Fruit fly (Drosophila melanogaster) whole organism, embryonic: ENCODE measurements around the gene aop.
A peak's percentile ranks its signal among the peaks of the same experiment; 100 is the strongest.

Experiments used
- Adf1 ChIP-seq: fragments of 200-800 bp; sonication (Bioruptor generic); IDR thresholded peaks from 2 replicates; pipeline ENCODE4 v1.3.6; 2022; ENCODE audit warnings: missing biosample characterization, missing genetic modification characterization
- Bgb ChIP-seq: fragments of 200-800 bp; sonication (Bioruptor generic); IDR thresholded peaks from 2 replicates; pipeline ENCODE4 v1.3.6; 2022; ENCODE audit warnings: missing biosample characterization, missing genetic modification characterization; ENCODE audit not compliant: partially characterized antibody
- CG10366 ChIP-seq: fragments of 200-800 bp; sonication (Bioruptor generic); IDR thresholded peaks from 2 replicates; pipeline ENCODE4 v1.3.6; 2022; ENCODE audit warnings: missing biosample characterization, missing genetic modification characterization
- CG10565 ChIP-seq: fragments of 200-800 bp; sonication (Bioruptor generic); optimal IDR thresholded peaks from 3 replicates; lab custom pipeline; 2016; ENCODE audit warnings: missing biosample characterization, mild to moderate bottlenecking, missing genetic modification characterization
- CG11696 ChIP-seq: fragments of 200-800 bp; sonication (Bioruptor generic); IDR thresholded peaks from 2 replicates; pipeline ENCODE4 v1.3.6; 2022; ENCODE audit warnings: missing biosample characterization, missing genetic modification characterization
- CG12104 ChIP-seq: fragments of 200-800 bp; sonication (Bioruptor generic); optimal IDR thresholded peaks from 3 replicates; lab custom pipeline; 2016; ENCODE audit warnings: missing biosample characterization, missing genetic modification characterization
- CG12744 ChIP-seq: fragments of 200-800 bp; sonication (Bioruptor generic); optimal IDR thresholded peaks from 2 replicates; lab custom pipeline; 2016; ENCODE audit warnings: missing biosample characterization, missing genetic modification characterization
- CG12769 ChIP-seq: fragments of 200-800 bp; sonication (Bioruptor generic); optimal IDR thresholded peaks from 2 replicates; lab custom pipeline; 2019; ENCODE audit warnings: missing biosample characterization, mild to moderate bottlenecking, missing genetic modification characterization, moderate library complexity
- CG13894 ChIP-seq: fragments of 200-800 bp; sonication (Bioruptor generic); optimal IDR thresholded peaks from 3 replicates; lab custom pipeline; 2018; ENCODE audit warnings: missing biosample characterization, mild to moderate bottlenecking, missing genetic modification characterization, moderate library complexity
- CG17186 ChIP-seq: fragments of 200-800 bp; sonication (Bioruptor generic); optimal IDR thresholded peaks from 3 replicates; lab custom pipeline; 2017; ENCODE audit warnings: missing biosample characterization, missing genetic modification reagents, missing genetic modification characterization
- CG17385 ChIP-seq: fragments of 200-800 bp; sonication (Bioruptor generic); optimal IDR thresholded peaks from 3 replicates; lab custom pipeline; 2018; ENCODE audit warnings: missing biosample characterization, mild to moderate bottlenecking, missing genetic modification characterization
- CG17829 ChIP-seq: fragments of 200-800 bp; optimal IDR thresholded peaks from 2 replicates; lab custom pipeline; 2019; ENCODE audit warnings: missing biosample characterization, mild to moderate bottlenecking, missing genetic modification characterization, moderate library complexity
- CG18764 ChIP-seq: fragments of 200-800 bp; sonication (Bioruptor generic); optimal IDR thresholded peaks from 3 replicates; lab custom pipeline; 2016; ENCODE audit warnings: missing biosample characterization, missing genetic modification characterization
- CG2678 ChIP-seq: fragments of 200-800 bp; sonication (Bioruptor generic); optimal IDR thresholded peaks from 3 replicates; lab custom pipeline; 2019; ENCODE audit warnings: missing biosample characterization, mild to moderate bottlenecking, missing genetic modification characterization, moderate library complexity
- CG4282 ChIP-seq: fragments of 200-800 bp; sonication (Bioruptor generic); optimal IDR thresholded peaks from 2 replicates; lab custom pipeline; 2016; ENCODE audit warnings: missing biosample characterization, missing genetic modification characterization
- CG4404 ChIP-seq: fragments of 200-800 bp; sonication (Bioruptor generic); IDR thresholded peaks from 2 replicates; pipeline ENCODE4 v1.3.6; 2022; ENCODE audit warnings: missing biosample characterization, missing genetic modification characterization
- CG5245 ChIP-seq: fragments of 200-800 bp; sonication (Bioruptor generic); optimal IDR thresholded peaks from 3 replicates; lab custom pipeline; 2016; ENCODE audit warnings: missing biosample characterization, missing genetic modification characterization
- CG6175 ChIP-seq: fragments of 200-800 bp; sonication (Bioruptor generic); IDR thresholded peaks from 3 replicates; pipeline ENCODE4 v1.3.6; 2022; ENCODE audit warnings: missing biosample characterization, missing genetic modification characterization
- CG7372 ChIP-seq: fragments of 200-800 bp; sonication (Bioruptor generic); IDR thresholded peaks from 2 replicates; pipeline ENCODE4 v1.3.6; 2022; ENCODE audit warnings: missing biosample characterization, missing genetic modification characterization
- CG9817 ChIP-seq: fragments of 200-800 bp; sonication (Bioruptor generic); optimal IDR thresholded peaks from 2 replicates; lab custom pipeline; 2018; ENCODE audit warnings: missing biosample characterization, mild to moderate bottlenecking, missing genetic modification characterization, moderate library complexity
- Dp ChIP-seq: fragments of 200-800 bp; sonication (Bioruptor generic); optimal IDR thresholded peaks from 2 replicates; lab custom pipeline; 2018; ENCODE audit warnings: missing biosample characterization, mild to moderate bottlenecking, missing genetic modification characterization, moderate library complexity
- Fer3 ChIP-seq: fragments of 200-800 bp; sonication (Bioruptor generic); optimal IDR thresholded peaks from 2 replicates; lab custom pipeline; 2018; ENCODE audit warnings: missing biosample characterization, mild to moderate bottlenecking, missing genetic modification characterization, moderate library complexity
- HLH4C ChIP-seq: fragments of 200-800 bp; sonication (Bioruptor generic); IDR thresholded peaks from 3 replicates; pipeline ENCODE4 v1.3.6; 2022; ENCODE audit warnings: missing biosample characterization, missing genetic modification characterization; ENCODE audit not compliant: partially characterized antibody
- HLHmδ ChIP-seq: fragments of 200-800 bp; sonication (Bioruptor generic); optimal IDR thresholded peaks from 2 replicates; lab custom pipeline; 2018; ENCODE audit warnings: missing biosample characterization, mild to moderate bottlenecking, missing genetic modification characterization, moderate library complexity
- Hey ChIP-seq: fragments of 200-800 bp; sonication (Bioruptor generic); optimal IDR thresholded peaks from 3 replicates; lab custom pipeline; 2018; ENCODE audit warnings: missing biosample characterization, mild to moderate bottlenecking, missing genetic modification characterization
- Lhr ChIP-seq: fragments of 200-800 bp; sonication (Bioruptor generic); optimal IDR thresholded peaks from 3 replicates; lab custom pipeline; 2017; ENCODE audit warnings: mild to moderate bottlenecking, missing biosample characterization, missing genetic modification reagents, missing genetic modification characterization
- MESR4 ChIP-seq: fragments of 200-800 bp; sonication (Bioruptor generic); optimal IDR thresholded peaks from 2 replicates; lab custom pipeline; 2018; ENCODE audit warnings: missing biosample characterization, mild to moderate bottlenecking, missing genetic modification characterization, moderate library complexity
- Pdp1 ChIP-seq, 2 experiments: fragments of 200-800 bp; sonication (Bioruptor generic); optimal IDR thresholded peaks; 3 replicates each; lab custom pipeline; 2016; ENCODE audit warnings: missing biosample characterization in 2 of 2, missing genetic modification characterization in 2 of 2, mild to moderate bottlenecking in 1 of 2, moderate library complexity in 1 of 2
- ac ChIP-seq: fragments of 200-800 bp; sonication (Bioruptor generic); optimal IDR thresholded peaks from 3 replicates; lab custom pipeline; 2017; ENCODE audit warnings: missing biosample characterization, mild to moderate bottlenecking, missing genetic modification characterization
- ci ChIP-seq: fragments of 200-800 bp; sonication (Bioruptor generic); IDR thresholded peaks from 3 replicates; pipeline ENCODE4 v1.3.6; 2022; ENCODE audit warnings: missing biosample characterization, missing genetic modification characterization
- gt ChIP-seq: fragments of 200-800 bp; sonication (Bioruptor generic); IDR thresholded peaks from 2 replicates; pipeline ENCODE4 v1.3.6; 2022; ENCODE audit warnings: missing biosample characterization, missing genetic modification characterization
- hbn ChIP-seq: fragments of 200-800 bp; sonication (Bioruptor generic); IDR thresholded peaks from 2 replicates; pipeline ENCODE4 v1.3.6; 2022; ENCODE audit warnings: missing biosample characterization, missing genetic modification characterization; ENCODE audit not compliant: partially characterized antibody
- kni ChIP-seq: fragments of 200-800 bp; sonication (Bioruptor generic); optimal IDR thresholded peaks from 3 replicates; lab custom pipeline; 2017; ENCODE audit warnings: mild to moderate bottlenecking, missing biosample characterization, missing genetic modification reagents, missing genetic modification characterization
- mld ChIP-seq: fragments of 200-800 bp; sonication (Bioruptor generic); IDR thresholded peaks from 3 replicates; pipeline ENCODE4 v1.3.6; 2022; ENCODE audit warnings: missing biosample characterization, missing genetic modification characterization; ENCODE audit not compliant: partially characterized antibody
- nerfin-2 ChIP-seq: fragments of 200-800 bp; sonication (Bioruptor generic); IDR thresholded peaks from 2 replicates; pipeline ENCODE4 v1.3.6; 2022; ENCODE audit warnings: missing biosample characterization, missing genetic modification characterization; ENCODE audit not compliant: partially characterized antibody
- pb ChIP-seq: fragments of 200-800 bp; sonication (Bioruptor generic); optimal IDR thresholded peaks from 3 replicates; lab custom pipeline; 2016; ENCODE audit warnings: missing biosample characterization, missing genetic modification characterization
- ranshi ChIP-seq: fragments of 200-800 bp; sonication (Bioruptor generic); IDR thresholded peaks from 2 replicates; pipeline ENCODE4 v1.3.6; 2022; ENCODE audit warnings: missing biosample characterization, missing genetic modification characterization
- repo ChIP-seq: fragments of 200-800 bp; sonication (Bioruptor generic); optimal IDR thresholded peaks from 2 replicates; lab custom pipeline; 2016; ENCODE audit warnings: missing biosample characterization, missing genetic modification characterization
- sd ChIP-seq: fragments of 200-800 bp; sonication (Bioruptor generic); optimal IDR thresholded peaks from 3 replicates; lab custom pipeline; 2018; ENCODE audit warnings: missing biosample characterization, mild to moderate bottlenecking, missing genetic modification characterization, moderate library complexity
- sens-2 ChIP-seq: fragments of 200-800 bp; sonication (Bioruptor generic); IDR thresholded peaks from 2 replicates; pipeline ENCODE4 v1.3.6; 2022; ENCODE audit warnings: missing biosample characterization, missing genetic modification characterization
- shn ChIP-seq: fragments of 200-800 bp; sonication (Bioruptor generic); optimal IDR thresholded peaks from 3 replicates; lab custom pipeline; 2016; ENCODE audit warnings: missing biosample characterization, missing genetic modification characterization
- slbo ChIP-seq: fragments of 200-800 bp; sonication (Bioruptor generic); IDR thresholded peaks from 2 replicates; pipeline ENCODE4 v1.3.6; 2022; ENCODE audit warnings: missing biosample characterization, missing genetic modification characterization
- tna ChIP-seq: fragments of 200-800 bp; sonication (Bioruptor generic); IDR thresholded peaks from 2 replicates; pipeline ENCODE4 v1.3.6; 2022; ENCODE audit warnings: missing biosample characterization, missing genetic modification characterization; ENCODE audit not compliant: partially characterized antibody
- wdn ChIP-seq: fragments of 200-800 bp; sonication (Bioruptor generic); IDR thresholded peaks from 2 replicates; pipeline ENCODE4 v1.3.6; 2022; ENCODE audit warnings: missing biosample characterization, missing genetic modification characterization
- z ChIP-seq: fragments of 200-800 bp; sonication (Bioruptor generic); IDR thresholded peaks from 3 replicates; pipeline ENCODE4 v1.3.6; 2022; ENCODE audit warnings: missing biosample characterization, missing genetic modification characterization

aop gene

DNA sequence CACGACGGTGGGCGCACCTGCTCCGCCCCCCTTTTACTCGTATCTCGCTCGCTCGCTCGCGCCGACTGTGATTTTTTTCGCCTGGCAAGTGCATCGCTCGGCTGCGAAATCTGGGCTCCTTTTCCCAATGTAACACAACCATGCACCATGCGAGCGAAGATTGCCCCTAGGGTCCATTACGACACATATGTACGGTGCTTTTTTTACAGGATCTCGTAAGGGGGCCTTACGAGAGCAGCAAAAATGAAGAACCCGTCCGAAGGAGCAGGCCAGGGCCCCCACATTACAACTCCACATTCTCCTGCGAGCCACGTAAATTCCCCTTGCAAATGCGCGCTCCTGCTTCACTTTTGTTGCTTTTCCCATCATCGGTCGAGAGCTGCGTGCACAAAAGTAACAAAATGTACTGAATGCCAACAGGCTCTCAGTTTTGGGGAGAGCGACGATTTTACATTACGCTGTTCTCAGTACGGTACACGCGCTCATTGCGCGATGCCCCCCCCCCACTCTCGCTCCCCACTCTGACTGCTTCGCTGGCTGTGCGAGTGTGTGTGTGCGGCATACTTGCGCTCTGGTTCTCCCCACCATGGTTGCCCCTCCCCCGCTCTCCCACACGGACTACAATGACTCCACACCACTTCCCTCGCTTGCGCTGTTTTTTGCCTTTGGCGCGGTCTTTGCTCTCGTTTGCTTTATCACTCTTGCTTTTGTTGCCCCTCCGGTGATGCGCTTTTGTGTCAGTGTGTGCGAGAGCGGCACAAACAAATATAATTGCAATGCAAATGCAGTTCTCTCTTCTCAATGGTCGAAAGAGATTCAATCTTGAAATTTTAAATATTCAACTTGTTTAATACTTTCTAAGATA lies 24.5 kb upstream of the aop start (continued):
- TF ChIP-seq CG17186 (GFP tag; lab: Kevin White, UChicago) (peak; percentile 19), Bgb (GFP tag; lab: Robert Waterston, UW) (peak; percentile 66), CG13894 (tag; lab: Kevin White, UChicago) (peak; percentile 43), kni (GFP tag; lab: Kevin White, UChicago) (peak; percentile 84), nerfin-2 (0 out of 2 replicates have a peak, but pooled peaks have one; percentile 40), CG12744 (no peak), pb (GFP tag; lab: Kevin White, UChicago) (no peak), Pdp1 (GFP tag; optimal IDR thresholded peaks at IDR 0.05; lab: Kevin White, UChicago) (peak in 1 of 2 experiments; percentile 37), CG6175 (GFP tag; lab: Robert Waterston, UW) (peak; percentile 53; the same call in 1 of the 3 replicates), HLH4C (GFP tag; lab: Robert Waterston, UW) (peak; percentile 34; the same call in 2 of the 3 replicates), hbn (peak; percentile 20; the same call in 1 of the 2 replicates), Hey (tag; lab: Kevin White, UChicago) (peak; percentile 41), sd (tag; lab: Kevin White, UChicago) (peak; percentile 77), CG11696 (GFP tag; lab: Robert Waterston, UW) (0 out of 2 replicates have a peak, but pooled peaks have one; percentile 23), z (GFP tag; lab: Robert Waterston, UW) (peak; percentile 75), ci (GFP tag; lab: Robert Waterston, UW) (peak; percentile 76), CG2678 (peak; percentile 3)

DNA sequence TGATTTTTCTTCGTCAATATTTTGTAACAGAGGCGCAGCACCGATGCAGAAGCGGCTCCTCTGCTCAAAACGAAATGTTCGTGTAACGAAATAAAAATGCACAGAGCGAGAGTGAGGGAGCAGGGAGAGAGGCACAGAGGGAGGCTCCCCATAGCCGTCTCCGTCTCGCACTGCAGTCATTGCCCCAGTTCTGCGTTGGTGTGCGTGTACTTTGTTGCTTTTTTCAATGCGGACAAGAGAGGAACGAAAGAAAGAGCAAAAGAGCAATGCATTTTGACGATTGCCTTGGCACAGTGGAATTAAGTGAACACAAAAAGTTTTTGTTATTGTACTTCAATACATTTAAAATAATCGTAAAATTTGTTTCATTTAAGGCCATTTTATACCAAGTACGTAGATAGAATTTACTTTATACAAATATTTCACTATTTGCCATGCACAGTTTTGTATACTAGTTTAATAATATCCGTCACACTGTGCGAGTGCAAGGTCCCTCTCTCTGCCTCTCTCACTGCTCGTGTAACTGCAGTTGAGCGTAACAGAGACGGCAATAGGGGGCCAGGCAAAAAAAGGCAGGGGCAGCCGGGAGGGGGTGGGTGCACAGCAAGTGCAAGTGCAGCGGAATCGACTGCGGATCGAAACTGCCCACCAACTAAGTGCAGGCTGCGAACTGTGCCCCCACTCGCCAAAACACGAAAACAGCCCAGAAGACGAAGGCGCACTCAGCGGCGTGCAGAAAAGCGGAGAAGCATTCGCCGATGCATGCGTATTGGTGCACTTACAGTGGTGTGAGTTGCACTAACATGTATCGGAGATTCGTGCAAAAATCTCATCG lies 23.7 kb upstream of the aop start:
- TF ChIP-seq MESR4 (peak; percentile 75), repo (GFP tag; lab: Kevin White, UChicago) (peak; percentile 97), CG12104 (GFP tag; lab: Kevin White, UChicago) (peak; percentile 98), HLHmδ (peak; percentile 45), ac (GFP tag; lab: Kevin White, UChicago) (peak; percentile 99), shn (GFP tag; lab: Kevin White, UChicago) (peak; percentile 95), slbo (GFP tag; lab: Robert Waterston, UW) (peak; percentile 83), CG9817 (tag; lab: Kevin White, UChicago) (peak; percentile 87), CG5245 (GFP tag; lab: Kevin White, UChicago) (peak; percentile 99), CG4282 (GFP tag; lab: Kevin White, UChicago) (peak; percentile 99), tna (GFP tag; lab: Robert Waterston, UW) (no peak), CG12769 (tag; lab: Kevin White, UChicago) (peak; percentile 94), CG10366 (GFP tag; lab: Robert Waterston, UW) (peak; percentile 99), sens-2 (GFP tag; lab: Robert Waterston, UW) (peak; percentile 99), CG17829 (peak; percentile 100), CG11696 (GFP tag; lab: Robert Waterston, UW) (peak; percentile 95), CG10565 (GFP tag; lab: Kevin White, UChicago) (peak; percentile 96), Dp (GFP tag; lab: Kevin White, UChicago) (peak; percentile 26), CG18764 (GFP tag; lab: Kevin White, UChicago) (peak; percentile 98), CG17385 (GFP tag; lab: Kevin White, UChicago) (peak; percentile 97), ranshi (GFP tag; lab: Robert Waterston, UW) (peak; percentile 98), CG4404 (GFP tag; lab: Robert Waterston, UW) (peak; percentile 99), gt (peak; percentile 99), CG7372 (GFP tag; lab: Robert Waterston, UW) (peak; percentile 96), wdn (GFP tag; lab: Robert Waterston, UW) (peak; percentile 84; the same call in 1 of the 2 replicates), mld (GFP tag; lab: Robert Waterston, UW) (peak; percentile 72; the same call in 2 of the 3 replicates), Lhr (GFP tag; lab: Kevin White, UChicago) (peak; percentile 99), Adf1 (GFP tag; lab: Robert Waterston, UW) (no peak), Fer3 (tag; lab: Kevin White, UChicago) (peak; percentile 94)
